Worm (Caenorhabditis elegans) whole organism, young adult: Measurements from ENCODE around the gene attf-4.
"Not testable (repeated sequence)": the region's sequence is repeated elsewhere in the genome, so short reads cannot be mapped to it uniquely, and the experiment has no call there.

ENCODE experiments used
- B0336.3 ChIP-seq: fragments of 200-800 bp; sonication (Bioruptor generic); IDR thresholded peaks from 2 replicates; pipeline ENCODE4 v1.3.6; 2022; ENCODE audit warnings: missing genetic modification characterization, missing compliant biosample characterization
- F52B5.7 ChIP-seq: sonication (generic microtip); optimal IDR thresholded peaks from 2 replicates; lab custom pipeline; 2016; ENCODE audit warnings: mild to moderate bottlenecking, missing genetic modification characterization, missing compliant biosample characterization
- K12H6.12 ChIP-seq: fragments of 200-800 bp; sonication (Bioruptor generic); optimal IDR thresholded peaks from 2 replicates; lab custom pipeline; 2018; ENCODE audit warnings: mild to moderate bottlenecking, missing genetic modification characterization, missing compliant biosample characterization
- Y95B8A.8 ChIP-seq: fragments of 200-800 bp; sonication (Bioruptor generic); IDR thresholded peaks from 2 replicates; pipeline ENCODE4 v1.3.6; 2022; ENCODE audit warnings: missing genetic modification reagents, missing genetic modification characterization, missing compliant biosample characterization
- aptf-3 ChIP-seq: fragments of 200-800 bp; sonication (Bioruptor generic); IDR thresholded peaks from 2 replicates; pipeline ENCODE4 v1.3.6; 2022; ENCODE audit warnings: missing genetic modification characterization, missing compliant biosample characterization
- atf-7 ChIP-seq: sonication (generic microtip); optimal IDR thresholded peaks from 2 replicates; lab custom pipeline; 2017; ENCODE audit warnings: mild to moderate bottlenecking, missing genetic modification characterization, missing compliant biosample characterization
- athp-1 ChIP-seq: sonication (generic microtip); optimal IDR thresholded peaks from 2 replicates; lab custom pipeline; 2017; ENCODE audit warnings: mild to moderate bottlenecking, missing genetic modification characterization, missing compliant biosample characterization
- attf-5 ChIP-seq: fragments of 200-800 bp; sonication (Bioruptor generic); optimal IDR thresholded peaks from 2 replicates; lab custom pipeline; 2018; ENCODE audit warnings: mild to moderate bottlenecking, missing genetic modification characterization, missing compliant biosample characterization
- cebp-1 ChIP-seq, 2 experiments: fragments of 200-800 bp in 1 of 2; sonication (Bioruptor generic) in 1 of 2; sonication (generic microtip) in 1 of 2; IDR thresholded peaks in 1 of 2; optimal IDR thresholded peaks in 1 of 2; 2 replicates each; pipeline versions ENCODE4 v1.3.6 to Lab custom; 2017 to 2022; ENCODE audit warnings: missing compliant biosample characterization in 2 of 2, missing genetic modification characterization in 2 of 2, mild to moderate bottlenecking in 1 of 2, missing genetic modification reagents in 1 of 2, moderate library complexity in 1 of 2
- ceh-27 ChIP-seq: fragments of 200-800 bp; sonication (Bioruptor generic); optimal IDR thresholded peaks from 2 replicates; lab custom pipeline; 2018; ENCODE audit warnings: mild to moderate bottlenecking, missing genetic modification characterization, moderate library complexity, missing compliant biosample characterization
- chd-7 ChIP-seq: sonication (generic microtip); optimal IDR thresholded peaks from 2 replicates; lab custom pipeline; 2016; ENCODE audit warnings: mild to moderate bottlenecking, missing genetic modification characterization, moderate library complexity, missing compliant biosample characterization
- dox-1 ChIP-seq: fragments of 200-800 bp; sonication (Bioruptor generic); IDR thresholded peaks from 2 replicates; pipeline ENCODE4 v1.3.6; 2022; ENCODE audit warnings: missing genetic modification reagents, missing genetic modification characterization, missing compliant biosample characterization
- dpff-1 ChIP-seq: sonication (generic microtip); optimal IDR thresholded peaks from 2 replicates; lab custom pipeline; 2017; ENCODE audit warnings: mild to moderate bottlenecking, missing genetic modification characterization, missing compliant biosample characterization
- efl-1 ChIP-seq: fragments of 150-350 bp; optimal IDR thresholded peaks from 2 replicates; lab custom pipeline; 2014; ENCODE audit warnings: missing biosample characterization, missing genetic modification reagents, missing genetic modification characterization
- egrh-3 ChIP-seq: fragments of 200-800 bp; sonication (Bioruptor generic); IDR thresholded peaks from 2 replicates; pipeline ENCODE4 v1.3.6; 2022; ENCODE audit warnings: missing genetic modification reagents, missing genetic modification characterization, missing compliant biosample characterization
- gei-17 ChIP-seq: fragments of 200-800 bp; sonication (Bioruptor generic); optimal IDR thresholded peaks from 2 replicates; lab custom pipeline; 2018; ENCODE audit warnings: mild to moderate bottlenecking, missing genetic modification characterization, missing compliant biosample characterization
- hmg-1.2 ChIP-seq: fragments of 200-800 bp; sonication (Bioruptor generic); IDR thresholded peaks from 2 replicates; pipeline ENCODE4 v1.3.6; 2022; ENCODE audit warnings: missing genetic modification reagents, missing genetic modification characterization, missing compliant biosample characterization
- lin-35 ChIP-seq, 3 experiments: fragments of 150-350 bp in 2 of 3; sonication (generic microtip) in 1 of 3; optimal IDR thresholded peaks; 2 replicates each; lab custom pipeline; 2014 to 2018; ENCODE audit warnings: missing biosample characterization in 3 of 3, missing genetic modification characterization in 3 of 3, missing genetic modification reagents in 3 of 3
- lin-40 ChIP-seq: sonication (generic microtip); optimal IDR thresholded peaks from 2 replicates; lab custom pipeline; 2016; ENCODE audit warnings: missing genetic modification characterization, mild to moderate bottlenecking, missing compliant biosample characterization, missing genotype, missing genetic modification reagents
- lin-54 ChIP-seq: fragments of 200-800 bp; sonication (Bioruptor generic); optimal IDR thresholded peaks from 2 replicates; lab custom pipeline; 2018; ENCODE audit warnings: mild to moderate bottlenecking, missing genetic modification characterization, missing compliant biosample characterization
- lir-1 ChIP-seq: fragments of 200-800 bp; sonication (Bioruptor generic); conservative IDR thresholded peaks from 2 replicates; pipeline ENCODE4 v1.3.6; 2022; ENCODE audit warnings: missing genetic modification reagents, missing genetic modification characterization, missing compliant biosample characterization
- lsl-1 ChIP-seq: fragments of 200-800 bp; sonication (Bioruptor generic); optimal IDR thresholded peaks from 2 replicates; lab custom pipeline; 2018; ENCODE audit warnings: mild to moderate bottlenecking, missing genetic modification characterization, moderate library complexity, missing compliant biosample characterization
- madf-6 ChIP-seq: fragments of 200-800 bp; sonication (Bioruptor generic); IDR thresholded peaks from 2 replicates; pipeline ENCODE4 v1.3.6; 2022; ENCODE audit warnings: missing genetic modification reagents, missing genetic modification characterization, missing compliant biosample characterization
- mcd-1 ChIP-seq: fragments of 200-800 bp; sonication (Bioruptor generic); IDR thresholded peaks from 2 replicates; pipeline ENCODE4 v1.3.6; 2022; ENCODE audit warnings: missing genetic modification reagents, missing genetic modification characterization, missing compliant biosample characterization
- nfyb-1 ChIP-seq: fragments of 200-800 bp; sonication (Bioruptor generic); IDR thresholded peaks from 2 replicates; pipeline ENCODE4 v1.3.6; 2022; ENCODE audit warnings: missing genetic modification reagents, missing genetic modification characterization, missing compliant biosample characterization
- nhr-80 ChIP-seq: sonication (generic microtip); optimal IDR thresholded peaks from 2 replicates; lab custom pipeline; 2016; ENCODE audit warnings: missing genetic modification characterization, missing compliant biosample characterization
- pbrm-1 ChIP-seq: fragments of 200-800 bp; sonication (Bioruptor generic); IDR thresholded peaks from 2 replicates; pipeline ENCODE4 v1.3.6; 2022; ENCODE audit warnings: missing genetic modification reagents, missing genetic modification characterization, missing compliant biosample characterization
- repo-1 ChIP-seq: sonication (generic microtip); optimal IDR thresholded peaks from 2 replicates; lab custom pipeline; 2017; ENCODE audit warnings: mild to moderate bottlenecking, missing genetic modification characterization, missing compliant biosample characterization
- snpc-4 ChIP-seq, 5 experiments: fragments of 150-350 bp in 1 of 5; sonication (generic microtip) in 4 of 5; optimal IDR thresholded peaks; 2 replicates each; lab custom pipeline; 2014 to 2018; ENCODE audit warnings: missing genetic modification characterization in 5 of 5, missing biosample characterization in 3 of 5, antibody characterized with exemption in 2 of 5, mild to moderate bottlenecking in 2 of 5, missing compliant biosample characterization in 2 of 5, missing genotype in 2 of 5, moderate library complexity in 2 of 5, missing genetic modification reagents in 1 of 5
- somi-1 ChIP-seq: fragments of 200-800 bp; sonication (Bioruptor generic); optimal IDR thresholded peaks from 2 replicates; lab custom pipeline; 2018; ENCODE audit warnings: mild to moderate bottlenecking, missing genetic modification characterization, missing compliant biosample characterization
- tbp1 ChIP-seq: fragments of 200-800 bp; sonication (Bioruptor generic); optimal IDR thresholded peaks from 2 replicates; lab custom pipeline; 2018; ENCODE audit warnings: mild to moderate bottlenecking, missing genetic modification characterization, missing compliant biosample characterization
- tlf-1 ChIP-seq: fragments of 200-800 bp; sonication (Bioruptor generic); optimal IDR thresholded peaks from 2 replicates; lab custom pipeline; 2018; ENCODE audit warnings: mild to moderate bottlenecking, missing genetic modification characterization, missing compliant biosample characterization
- zfh-2 ChIP-seq: fragments of 200-800 bp; sonication (Bioruptor generic); conservative IDR thresholded peaks from 2 replicates; pipeline ENCODE4 v1.3.6; 2022; ENCODE audit warnings: missing genetic modification reagents, missing genetic modification characterization, missing compliant biosample characterization
- ztf-18 ChIP-seq: sonication (generic microtip); optimal IDR thresholded peaks from 2 replicates; lab custom pipeline; 2016; ENCODE audit warnings: missing genotype, mild to moderate bottlenecking, missing genetic modification characterization, missing compliant biosample characterization
- ztf-22 ChIP-seq: fragments of 200-800 bp; sonication (Bioruptor generic); optimal IDR thresholded peaks from 2 replicates; lab custom pipeline; 2018; ENCODE audit warnings: mild to moderate bottlenecking, missing genetic modification characterization, moderate library complexity, missing compliant biosample characterization
- ztf-26 ChIP-seq: sonication (generic microtip); optimal IDR thresholded peaks from 2 replicates; lab custom pipeline; 2017; ENCODE audit warnings: missing genetic modification characterization, missing compliant biosample characterization
- ztf-3 ChIP-seq: fragments of 200-800 bp; sonication (Bioruptor generic); optimal IDR thresholded peaks from 2 replicates; lab custom pipeline; 2018; ENCODE audit warnings: mild to moderate bottlenecking, missing genetic modification characterization, missing compliant biosample characterization

Gene attf-4

DNA sequence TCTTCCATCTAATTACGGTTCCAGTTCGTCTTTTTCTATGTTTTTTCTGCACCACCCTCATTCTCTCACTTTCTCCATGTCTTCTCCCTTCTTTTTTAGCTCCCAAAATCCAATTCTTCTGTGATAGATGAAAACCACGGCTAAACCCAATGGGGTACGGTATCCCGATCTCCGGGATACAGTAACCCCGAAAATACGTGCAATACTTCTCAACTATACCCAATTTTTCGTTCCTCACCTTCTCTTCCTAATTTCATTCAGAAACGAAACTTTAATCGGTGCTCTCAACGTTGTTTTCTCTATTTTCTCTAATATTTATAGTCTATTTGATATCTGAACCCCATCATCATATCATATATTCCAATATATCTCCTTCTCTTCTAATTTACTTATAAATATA lies 43.3 kb downstream of the attf-4 start (continued):
- TF ChIP-seq cebp-1 (GFP tag; IDR thresholded peaks at IDR 0.05; lab: Robert Waterston, UW): no peak
- TF ChIP-seq cebp-1 (tag; optimal IDR thresholded peaks at IDR 0.05; lab: Kevin White, UChicago): peak; percentile 24
- TF ChIP-seq madf-6 (GFP tag; lab: Robert Waterston, UW): peak; percentile 33; the same call in 1 of the 2 replicates
- TF ChIP-seq dox-1 (GFP tag; lab: Robert Waterston, UW): 0 out of 2 replicates have a peak, but pooled peaks have one; percentile 4
- no peak for TF ChIP-seq ztf-22 (GFP tag; lab: Kevin White, UChicago)
- peak; percentile 40 for TF ChIP-seq F52B5.7
- TF ChIP-seq athp-1 (tag; lab: Kevin White, UChicago): peak; percentile 50
- TF ChIP-seq pbrm-1 (GFP tag; lab: Robert Waterston, UW): 0 out of 2 replicates have a peak, but pooled peaks have one; percentile 11
- peak; percentile 64; the same call in 1 of the 2 replicates for TF ChIP-seq aptf-3 (GFP tag; lab: Robert Waterston, UW)
- TF ChIP-seq efl-1 (GFP tag; lab: Kevin White, UChicago): no peak

DNA sequence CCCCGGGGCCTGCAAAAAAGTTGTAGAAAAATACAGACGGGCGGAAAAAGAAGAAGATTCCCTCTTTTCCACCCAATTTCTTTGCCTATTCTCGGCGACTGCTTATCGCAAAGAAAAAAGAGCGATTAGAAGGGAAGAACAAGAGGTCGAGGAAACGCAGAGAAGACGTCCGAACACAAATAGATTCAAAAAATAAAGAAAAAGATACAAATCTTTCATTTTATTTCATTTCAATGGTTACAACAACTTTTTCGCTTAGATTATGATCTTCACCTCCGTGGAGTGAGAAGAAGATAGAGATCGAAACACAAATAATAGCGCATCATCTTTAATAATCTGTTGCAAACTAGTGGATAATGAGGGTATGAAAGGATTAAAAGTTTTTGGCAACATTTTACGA lies 51.7 kb downstream of the attf-4 start:
- TF ChIP-seq B0336.3: peak; percentile 49; the same call in 1 of the 2 replicates
- peak; percentile 15 for TF ChIP-seq nhr-80 (tag; lab: Kevin White, UChicago)
- no peak for TF ChIP-seq dpff-1 (tag; lab: Kevin White, UChicago)
- TF ChIP-seq, all 124 proteins: peak for 2

DNA sequence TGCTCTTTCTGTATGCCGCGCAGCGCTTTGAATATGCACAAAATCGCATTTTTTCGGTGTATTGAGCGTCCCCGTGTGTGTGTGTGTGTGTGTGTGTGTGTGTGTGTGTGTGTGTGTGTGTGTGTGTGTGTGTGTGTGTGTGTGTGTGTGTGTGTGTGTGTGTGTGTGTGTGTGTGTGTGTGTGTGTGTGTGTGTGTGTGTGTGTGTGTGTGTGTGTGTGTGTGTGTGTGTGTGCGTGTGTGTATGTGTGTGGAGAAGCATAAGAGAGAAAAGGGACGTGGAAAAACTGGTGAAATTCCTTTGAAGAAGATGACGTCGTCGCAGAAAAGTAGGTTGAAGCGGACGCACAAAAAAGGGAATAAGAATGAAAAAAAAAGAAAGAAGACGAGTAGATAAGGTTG lies 53.0 kb downstream of the attf-4 start:
- TF ChIP-seq mcd-1 (GFP tag; lab: Robert Waterston, UW) (peak; percentile 46), nfyb-1 (GFP tag; lab: Robert Waterston, UW) (peak; percentile 66; the same call in 1 of the 2 replicates), ztf-22 (GFP tag; lab: Kevin White, UChicago) (peak; percentile 71), ceh-27 (GFP tag; lab: Kevin White, UChicago) (peak; percentile 97), egrh-3 (GFP tag; lab: Robert Waterston, UW) (peak; percentile 78), ztf-18 (peak; percentile 21), hmg-1.2 (peak; percentile 69), attf-5 (GFP tag; lab: Kevin White, UChicago) (peak; percentile 68), K12H6.12 (tag; lab: Kevin White, UChicago) (peak; percentile 95), pbrm-1 (GFP tag; lab: Robert Waterston, UW) (peak; percentile 21; the same call in 1 of the 2 replicates), lir-1 (GFP tag; lab: Robert Waterston, UW) (peak; percentile 83), somi-1 (GFP tag; lab: Kevin White, UChicago) (peak; percentile 74), ztf-26 (tag; lab: Kevin White, UChicago) (peak; percentile 67), snpc-4 (tag; optimal IDR thresholded peaks at IDR 0.05; lab: Kevin White, UChicago) (peak in 2 of 4 experiments; percentile 39 to 52), B0336.3 (peak; percentile 77), ztf-3 (peak; percentile 100), F52B5.7 (peak; percentile 77), atf-7 (tag; lab: Kevin White, UChicago) (peak; percentile 71), lsl-1 (GFP tag; lab: Kevin White, UChicago) (peak; percentile 44), tbp1 (GFP tag; lab: Kevin White, UChicago) (peak; percentile 50), chd-7 (peak; percentile 90), dox-1 (GFP tag; lab: Robert Waterston, UW) (peak; percentile 60), lin-40 (peak; percentile 54), lin-54 (GFP tag; lab: Kevin White, UChicago) (peak; percentile 67), athp-1 (tag; lab: Kevin White, UChicago) (peak; percentile 45), repo-1 (tag; lab: Kevin White, UChicago) (peak; percentile 80), cebp-1 (tag; optimal IDR thresholded peaks at IDR 0.05; lab: Kevin White, UChicago) (peak; percentile 86), zfh-2 (peak; percentile 74), gei-17 (peak; percentile 30), tlf-1 (GFP tag; lab: Kevin White, UChicago) (peak; percentile 59), lin-35 (GFP tag; optimal IDR thresholded peaks at IDR 0.05; lab: Kevin White, UChicago) (peak in 1 of 3 experiments; percentile 6), Y95B8A.8 (0 out of 2 replicates have a peak, but pooled peaks have one; percentile 35)
- TF ChIP-seq snpc-4 (GFP tag; optimal IDR thresholded peaks at IDR 0.05; lab: Kevin White, UChicago); cebp-1 (GFP tag; IDR thresholded peaks at IDR 0.05; lab: Robert Waterston, UW): not testable (repeated sequence)
- TF ChIP-seq, all 124 proteins: peak for 32; not testable (repeated sequence) for 92
